Worm (Caenorhabditis elegans) whole organism, young adult: ENCODE data around the gene efk-1.

ENCODE experiments used
- B0261.1 ChIP-seq: sonication (generic microtip); optimal IDR thresholded peaks from 2 replicates; lab custom pipeline; 2016; ENCODE audit warnings: mild to moderate bottlenecking, missing genetic modification characterization, moderate library complexity, missing compliant biosample characterization
- C06A6.2 ChIP-seq: fragments of 200-800 bp; sonication (Bioruptor generic); conservative IDR thresholded peaks from 2 replicates; pipeline ENCODE4 v1.3.6; 2022; ENCODE audit warnings: missing genetic modification characterization, missing compliant biosample characterization
- F10E7.11 ChIP-seq: sonication (generic microtip); optimal IDR thresholded peaks from 2 replicates; lab custom pipeline; 2017; ENCODE audit warnings: mild to moderate bottlenecking, missing genetic modification characterization, moderate library complexity, missing compliant biosample characterization
- F23B12.7 ChIP-seq: sonication (generic microtip); optimal IDR thresholded peaks from 2 replicates; lab custom pipeline; 2017; ENCODE audit warnings: missing genetic modification characterization, mild to moderate bottlenecking, missing compliant biosample characterization, antibody characterized with exemption, moderate library complexity; ENCODE audit not compliant: insufficient read depth
- F55B11.4 ChIP-seq: sonication (generic microtip); optimal IDR thresholded peaks from 2 replicates; lab custom pipeline; 2016; ENCODE audit warnings: missing compliant biosample characterization, missing genetic modification characterization, borderline replicate concordance; ENCODE audit not compliant: insufficient read depth
- T07F8.4 ChIP-seq: sonication (generic microtip); optimal IDR thresholded peaks from 2 replicates; lab custom pipeline; 2016; ENCODE audit warnings: mild to moderate bottlenecking, missing genetic modification characterization, moderate library complexity, missing compliant biosample characterization
- Y79H2A.3 ChIP-seq: fragments of 200-800 bp; sonication (Bioruptor generic); conservative IDR thresholded peaks from 2 replicates; pipeline ENCODE4 v1.3.6; 2022; ENCODE audit warnings: missing genetic modification reagents, missing genetic modification characterization, missing compliant biosample characterization
- ZK185.1 ChIP-seq: sonication (generic microtip); optimal IDR thresholded peaks from 2 replicates; lab custom pipeline; 2016; ENCODE audit warnings: mild to moderate bottlenecking, missing genetic modification characterization, missing compliant biosample characterization; ENCODE audit not compliant: poor library complexity, severe bottlenecking
- aptf-3 ChIP-seq: fragments of 200-800 bp; sonication (Bioruptor generic); IDR thresholded peaks from 2 replicates; pipeline ENCODE4 v1.3.6; 2022; ENCODE audit warnings: missing genetic modification characterization, missing compliant biosample characterization
- atf-7 ChIP-seq: sonication (generic microtip); optimal IDR thresholded peaks from 2 replicates; lab custom pipeline; 2017; ENCODE audit warnings: mild to moderate bottlenecking, missing genetic modification characterization, missing compliant biosample characterization
- athp-1 ChIP-seq: sonication (generic microtip); optimal IDR thresholded peaks from 2 replicates; lab custom pipeline; 2017; ENCODE audit warnings: mild to moderate bottlenecking, missing genetic modification characterization, missing compliant biosample characterization
- bed-2 ChIP-seq: fragments of 200-800 bp; sonication (Bioruptor generic); IDR thresholded peaks from 2 replicates; pipeline ENCODE4 v1.3.6; 2022; ENCODE audit warnings: missing genetic modification reagents, missing genetic modification characterization, missing compliant biosample characterization
- cebp-1 ChIP-seq, 2 experiments: fragments of 200-800 bp in 1 of 2; sonication (Bioruptor generic) in 1 of 2; sonication (generic microtip) in 1 of 2; IDR thresholded peaks in 1 of 2; optimal IDR thresholded peaks in 1 of 2; 2 replicates each; pipeline versions ENCODE4 v1.3.6 to Lab custom; 2017 to 2022; ENCODE audit warnings: missing compliant biosample characterization in 2 of 2, missing genetic modification characterization in 2 of 2, mild to moderate bottlenecking in 1 of 2, missing genetic modification reagents in 1 of 2, moderate library complexity in 1 of 2
- cebp-2 ChIP-seq: fragments of 200-800 bp; sonication (Bioruptor generic); IDR thresholded peaks from 2 replicates; pipeline ENCODE4 v1.3.6; 2022; ENCODE audit warnings: missing genetic modification characterization, missing compliant biosample characterization
- ceh-40 ChIP-seq: fragments of 200-800 bp; sonication (Bioruptor generic); IDR thresholded peaks from 2 replicates; pipeline ENCODE4 v1.3.6; 2022; ENCODE audit warnings: missing genetic modification characterization, missing compliant biosample characterization
- dpff-1 ChIP-seq: sonication (generic microtip); optimal IDR thresholded peaks from 2 replicates; lab custom pipeline; 2017; ENCODE audit warnings: mild to moderate bottlenecking, missing genetic modification characterization, missing compliant biosample characterization
- egl-18 ChIP-seq: fragments of 200-800 bp; sonication (Bioruptor generic); IDR thresholded peaks from 2 replicates; pipeline ENCODE4 v1.3.6; 2022; ENCODE audit warnings: missing genetic modification reagents, missing genetic modification characterization, missing compliant biosample characterization
- ets-4 ChIP-seq: fragments of 200-800 bp; sonication (Bioruptor generic); optimal IDR thresholded peaks from 2 replicates; lab custom pipeline; 2018; ENCODE audit warnings: mild to moderate bottlenecking, missing genetic modification characterization, missing compliant biosample characterization
- gei-17 ChIP-seq: fragments of 200-800 bp; sonication (Bioruptor generic); optimal IDR thresholded peaks from 2 replicates; lab custom pipeline; 2018; ENCODE audit warnings: mild to moderate bottlenecking, missing genetic modification characterization, missing compliant biosample characterization
- hmg-20 ChIP-seq: fragments of 200-800 bp; sonication (Bioruptor generic); IDR thresholded peaks from 2 replicates; pipeline ENCODE4 v1.3.6; 2022; ENCODE audit warnings: missing genetic modification reagents, missing genetic modification characterization, missing compliant biosample characterization
- hrde-1 ChIP-seq: sonication (generic microtip); optimal IDR thresholded peaks from 2 replicates; lab custom pipeline; 2016; ENCODE audit warnings: missing genetic modification characterization, mild to moderate bottlenecking, missing compliant biosample characterization, moderate library complexity, missing genotype, missing genetic modification reagents, borderline replicate concordance
- lag-1 ChIP-seq: fragments of 200-800 bp; sonication (Bioruptor generic); IDR thresholded peaks from 2 replicates; pipeline ENCODE4 v1.3.6; 2022; ENCODE audit warnings: missing genetic modification reagents, missing genetic modification characterization, missing compliant biosample characterization
- let-607 ChIP-seq, 2 experiments: fragments of 200-800 bp in 1 of 2; sonication (Bioruptor generic) in 1 of 2; sonication (generic microtip) in 1 of 2; optimal IDR thresholded peaks; 2 replicates each; lab custom pipeline; 2016 to 2018; ENCODE audit warnings: mild to moderate bottlenecking in 2 of 2, missing compliant biosample characterization in 2 of 2, missing genetic modification characterization in 2 of 2, moderate library complexity in 2 of 2, missing genotype in 1 of 2
- lsl-1 ChIP-seq: fragments of 200-800 bp; sonication (Bioruptor generic); optimal IDR thresholded peaks from 2 replicates; lab custom pipeline; 2018; ENCODE audit warnings: mild to moderate bottlenecking, missing genetic modification characterization, moderate library complexity, missing compliant biosample characterization
- lsy-27 ChIP-seq: sonication (generic microtip); optimal IDR thresholded peaks from 2 replicates; lab custom pipeline; 2017; ENCODE audit warnings: missing genetic modification characterization, mild to moderate bottlenecking, missing compliant biosample characterization, antibody characterized with exemption, missing genotype, borderline replicate concordance; ENCODE audit not compliant: insufficient read depth
- madf-10 ChIP-seq: sonication (generic microtip); optimal IDR thresholded peaks from 2 replicates; lab custom pipeline; 2016; ENCODE audit warnings: mild to moderate bottlenecking, missing genetic modification characterization, missing compliant biosample characterization
- madf-6 ChIP-seq: fragments of 200-800 bp; sonication (Bioruptor generic); IDR thresholded peaks from 2 replicates; pipeline ENCODE4 v1.3.6; 2022; ENCODE audit warnings: missing genetic modification reagents, missing genetic modification characterization, missing compliant biosample characterization
- mcd-1 ChIP-seq: fragments of 200-800 bp; sonication (Bioruptor generic); IDR thresholded peaks from 2 replicates; pipeline ENCODE4 v1.3.6; 2022; ENCODE audit warnings: missing genetic modification reagents, missing genetic modification characterization, missing compliant biosample characterization
- mxl-1 ChIP-seq: sonication (generic microtip); optimal IDR thresholded peaks from 2 replicates; lab custom pipeline; 2016; ENCODE audit warnings: missing genetic modification characterization, missing compliant biosample characterization
- nfyb-1 ChIP-seq: fragments of 200-800 bp; sonication (Bioruptor generic); IDR thresholded peaks from 2 replicates; pipeline ENCODE4 v1.3.6; 2022; ENCODE audit warnings: missing genetic modification reagents, missing genetic modification characterization, missing compliant biosample characterization
- pha-4 ChIP-seq: fragments of 150-350 bp; sonication (generic microtip); optimal IDR thresholded peaks from 2 replicates; lab custom pipeline; 2014; ENCODE audit warnings: missing biosample characterization, missing genetic modification reagents, missing genetic modification characterization
- rpc-1 ChIP-seq, 2 experiments: fragments of 150-350 bp in 1 of 2; sonication (generic microtip) in 1 of 2; optimal IDR thresholded peaks; 2 replicates each; lab custom pipeline; 2014 to 2018; ENCODE audit warnings: missing biosample characterization in 1 of 2, missing genetic modification characterization in 1 of 2, missing genetic modification reagents in 1 of 2, missing genotype in 1 of 2
- snpc-3.4 ChIP-seq: sonication (generic microtip); optimal IDR thresholded peaks from 2 replicates; lab custom pipeline; 2017; ENCODE audit warnings: missing genetic modification characterization, mild to moderate bottlenecking, missing compliant biosample characterization, antibody characterized with exemption, moderate library complexity, missing genotype, missing genetic modification reagents
- snpc-4 ChIP-seq, 5 experiments: fragments of 150-350 bp in 1 of 5; sonication (generic microtip) in 4 of 5; optimal IDR thresholded peaks; 2 replicates each; lab custom pipeline; 2014 to 2018; ENCODE audit warnings: missing genetic modification characterization in 5 of 5, missing biosample characterization in 3 of 5, antibody characterized with exemption in 2 of 5, mild to moderate bottlenecking in 2 of 5, missing compliant biosample characterization in 2 of 5, missing genotype in 2 of 5, moderate library complexity in 2 of 5, missing genetic modification reagents in 1 of 5
- tbx-9 ChIP-seq: sonication (generic microtip); optimal IDR thresholded peaks from 2 replicates; lab custom pipeline; 2016; ENCODE audit warnings: borderline replicate concordance, missing genetic modification characterization, inconsistent platforms, missing compliant biosample characterization
- unc-130 ChIP-seq: sonication (generic microtip); optimal IDR thresholded peaks from 2 replicates; lab custom pipeline; 2016; ENCODE audit warnings: missing genetic modification reagents, missing genetic modification characterization, missing compliant biosample characterization
- unc-62 ChIP-seq: fragments of 150-350 bp; optimal IDR thresholded peaks from 2 replicates; lab custom pipeline; 2014; ENCODE audit warnings: missing biosample characterization, missing genetic modification reagents, missing genetic modification characterization
- zim-3 ChIP-seq: sonication (generic microtip); optimal IDR thresholded peaks from 2 replicates; lab custom pipeline; 2017; ENCODE audit warnings: mild to moderate bottlenecking, missing genetic modification characterization, moderate library complexity, missing compliant biosample characterization
- ztf-18 ChIP-seq: sonication (generic microtip); optimal IDR thresholded peaks from 2 replicates; lab custom pipeline; 2016; ENCODE audit warnings: missing genotype, mild to moderate bottlenecking, missing genetic modification characterization, missing compliant biosample characterization
- ztf-22 ChIP-seq: fragments of 200-800 bp; sonication (Bioruptor generic); optimal IDR thresholded peaks from 2 replicates; lab custom pipeline; 2018; ENCODE audit warnings: mild to moderate bottlenecking, missing genetic modification characterization, moderate library complexity, missing compliant biosample characterization
- ztf-25 ChIP-seq: fragments of 200-800 bp; sonication (Bioruptor generic); IDR thresholded peaks from 2 replicates; pipeline ENCODE4 v1.3.6; 2022; ENCODE audit warnings: missing genetic modification reagents, missing genetic modification characterization, missing compliant biosample characterization
- ztf-26 ChIP-seq: sonication (generic microtip); optimal IDR thresholded peaks from 2 replicates; lab custom pipeline; 2017; ENCODE audit warnings: missing genetic modification characterization, missing compliant biosample characterization
- ztf-28 ChIP-seq: fragments of 200-800 bp; sonication (Bioruptor generic); IDR thresholded peaks from 2 replicates; pipeline ENCODE4 v1.3.6; 2022; ENCODE audit warnings: missing genetic modification reagents, missing genetic modification characterization, missing compliant biosample characterization

Gene efk-1

DNA sequence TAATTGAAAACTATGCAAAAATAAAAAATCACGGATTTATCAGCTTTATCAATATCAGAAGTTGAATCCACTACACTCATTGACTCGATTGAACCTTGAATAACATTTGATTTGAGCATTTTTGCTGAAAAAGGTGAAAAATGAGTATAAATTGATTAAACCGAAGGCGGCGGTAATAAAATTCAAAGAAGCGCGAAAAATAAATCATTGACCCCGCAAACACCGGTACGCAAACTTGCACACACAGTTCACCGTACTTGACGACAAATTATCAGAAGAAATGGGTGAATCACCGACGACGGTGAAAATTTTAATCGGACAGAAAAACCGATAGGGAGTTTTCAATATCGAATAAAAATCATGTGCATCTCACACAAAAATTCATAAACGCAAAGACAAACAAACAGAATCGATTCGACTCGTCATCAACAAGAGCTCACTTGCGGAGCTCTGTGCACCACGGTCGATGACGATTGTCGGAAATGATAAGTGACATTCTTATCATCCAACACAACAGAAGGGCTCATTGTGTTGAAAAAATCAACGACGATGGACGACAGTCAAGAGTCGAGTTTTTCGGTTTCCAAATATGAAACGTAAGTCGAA, 18.8 kb downstream of the efk-1 start, which contains the start of the genes wht-7 and Y42G9A.1 (continued):
- TF ChIP-seq C06A6.2 (GFP tag; lab: Robert Waterston, UW): no peak
- TF ChIP-seq cebp-2: no peak
- TF ChIP-seq ztf-18 (tag; lab: Kevin White, UChicago): no peak
- no peak for TF ChIP-seq madf-10
- TF ChIP-seq snpc-3.4 (tag; lab: Kevin White, UChicago): no peak
- no peak for TF ChIP-seq gei-17 (GFP tag; lab: Kevin White, UChicago)
- no peak for TF ChIP-seq egl-18 (GFP tag; lab: Robert Waterston, UW)
- TF ChIP-seq ceh-40: no peak
- TF ChIP-seq ztf-22 (GFP tag; lab: Kevin White, UChicago): no peak
- no peak for TF ChIP-seq ztf-26 (tag; lab: Kevin White, UChicago)
- TF ChIP-seq mxl-1 (tag; lab: Kevin White, UChicago): no peak
- no peak for TF ChIP-seq athp-1 (tag; lab: Kevin White, UChicago)
- TF ChIP-seq zim-3 (tag; lab: Kevin White, UChicago): no peak
- no peak for TF ChIP-seq rpc-1 (optimal IDR thresholded peaks at IDR 0.05; lab: Kevin White, UChicago)
- TF ChIP-seq rpc-1 (tag; optimal IDR thresholded peaks at IDR 0.05; lab: Kevin White, UChicago): no peak
- TF ChIP-seq let-607 (tag; optimal IDR thresholded peaks at IDR 0.05; lab: Kevin White, UChicago): peak in 1 of 2 experiments; percentile 12
- no peak for TF ChIP-seq hrde-1 (tag; lab: Kevin White, UChicago)
- no peak for TF ChIP-seq lag-1 (GFP tag; lab: Robert Waterston, UW)
- TF ChIP-seq nfyb-1: no peak
- TF ChIP-seq pha-4 (tag; lab: Kevin White, UChicago): no peak
- TF ChIP-seq T07F8.4 (tag; lab: Kevin White, UChicago): no peak
- TF ChIP-seq, all 124 proteins: peak for 18

ce11 chrIII:6148684-6149083, 19.7 kb downstream of the efk-1 start:
- no peak for TF ChIP-seq mxl-1 (tag; lab: Kevin White, UChicago)
- no peak for TF ChIP-seq bed-2 (GFP tag; lab: Robert Waterston, UW)
- TF ChIP-seq unc-130 (GFP tag; lab: Kevin White, UChicago): no peak
- TF ChIP-seq F55B11.4 (tag; lab: Kevin White, UChicago): no peak
- TF ChIP-seq ztf-25 (GFP tag; lab: Robert Waterston, UW): no peak
- TF ChIP-seq B0261.1 (tag; lab: Kevin White, UChicago): no peak
- TF ChIP-seq atf-7 (tag; lab: Kevin White, UChicago): no peak
- TF ChIP-seq let-607 (tag; optimal IDR thresholded peaks at IDR 0.05; lab: Kevin White, UChicago): no peak
- no peak for TF ChIP-seq F23B12.7
- no peak for TF ChIP-seq ztf-28 (GFP tag; lab: Robert Waterston, UW)
- no peak for TF ChIP-seq snpc-4 (GFP tag; optimal IDR thresholded peaks at IDR 0.05; lab: Kevin White, UChicago)
- TF ChIP-seq snpc-4 (tag; optimal IDR thresholded peaks at IDR 0.05; lab: Kevin White, UChicago): no peak
- no peak for TF ChIP-seq tbx-9 (tag; lab: Kevin White, UChicago)
- no peak for TF ChIP-seq unc-62 (GFP tag; lab: Kevin White, UChicago)
- peak; percentile 49 for TF ChIP-seq zim-3 (tag; lab: Kevin White, UChicago)
- no peak for TF ChIP-seq ets-4
- TF ChIP-seq C06A6.2 (GFP tag; lab: Robert Waterston, UW): 0 out of 2 replicates have a peak, but pooled peaks have one; percentile 17
- TF ChIP-seq nfyb-1: no peak
- TF ChIP-seq cebp-1 (GFP tag; IDR thresholded peaks at IDR 0.05; lab: Robert Waterston, UW): no peak
- no peak for TF ChIP-seq cebp-1 (tag; optimal IDR thresholded peaks at IDR 0.05; lab: Kevin White, UChicago)
- no peak for TF ChIP-seq lsy-27
- TF ChIP-seq dpff-1 (tag; lab: Kevin White, UChicago): peak; percentile 43
- TF ChIP-seq F10E7.11 (tag; lab: Kevin White, UChicago): no peak
- TF ChIP-seq ztf-26 (tag; lab: Kevin White, UChicago): no peak
- no peak for TF ChIP-seq Y79H2A.3 (GFP tag; lab: Robert Waterston, UW)
- no peak for TF ChIP-seq lsl-1
- TF ChIP-seq ZK185.1 (tag; lab: Kevin White, UChicago): no peak
- 0 out of 2 replicates have a peak, but pooled peaks have one; percentile 3 for TF ChIP-seq mcd-1 (GFP tag; lab: Robert Waterston, UW)
- no peak for TF ChIP-seq madf-6 (GFP tag; lab: Robert Waterston, UW)
- no peak for TF ChIP-seq aptf-3
- no peak for TF ChIP-seq hmg-20 (GFP tag; lab: Robert Waterston, UW)
- TF ChIP-seq hrde-1 (tag; lab: Kevin White, UChicago): no peak
- TF ChIP-seq T07F8.4 (tag; lab: Kevin White, UChicago): no peak
